Worm (Caenorhabditis elegans): ENCODE measurements around the gene C30B5.6.

DNA sequence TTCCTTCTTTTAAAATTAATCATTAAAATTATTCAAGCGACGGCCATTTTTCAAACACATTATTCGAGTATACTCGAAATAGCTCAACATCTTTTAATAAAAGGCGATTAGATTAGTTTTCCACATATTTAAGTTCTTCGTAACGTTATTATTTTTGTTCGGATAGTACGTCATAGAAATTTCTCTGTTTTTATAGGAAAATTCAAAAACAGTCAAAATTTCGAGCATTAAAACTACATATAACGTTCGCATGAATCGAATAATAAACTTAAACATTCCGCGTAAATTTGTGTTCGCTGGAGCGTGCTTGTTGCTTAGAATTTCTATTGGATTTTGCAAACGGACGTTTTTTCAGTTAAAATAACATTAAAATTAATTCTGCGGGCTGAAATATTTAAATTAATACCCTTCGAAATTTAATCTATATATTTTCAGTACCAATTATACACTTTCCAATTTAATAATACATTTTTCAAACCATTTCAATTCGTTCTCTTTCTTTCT lies 22.8 kb upstream of the C30B5.6 start, which contains the start of gene blos-4:
- TF ChIP-seq snpc-4 (GFP tag; optimal IDR thresholded peaks at IDR 0.05) (no peak), snpc-4 (tag; optimal IDR thresholded peaks at IDR 0.05) (no peak), somi-1 (GFP tag; optimal IDR thresholded peaks at IDR 0.05) (no peak), bed-1 (GFP tag; IDR thresholded peaks at IDR 0.05) (no peak)
